Fruit fly (Drosophila melanogaster) whole organism, embryonic: ENCODE results near the gene CG8300.

Source experiments
- Aef1 ChIP-seq: fragments of 200-800 bp; sonication (Bioruptor generic); IDR thresholded peaks from 3 replicates; pipeline ENCODE4 v1.3.6; 2022; ENCODE audit warnings: missing biosample characterization, missing genetic modification characterization
- BEAF-32 ChIP-seq: fragments of 200-800 bp; sonication (Bioruptor generic); optimal IDR thresholded peaks from 3 replicates; lab custom pipeline; 2017; ENCODE audit warnings: missing biosample characterization, missing genetic modification characterization, mild to moderate bottlenecking, moderate library complexity, missing genetic modification reagents
- CG10267 ChIP-seq: fragments of 200-800 bp; sonication (Bioruptor generic); optimal IDR thresholded peaks from 2 replicates; lab custom pipeline; 2018; ENCODE audit warnings: missing biosample characterization, mild to moderate bottlenecking, missing genetic modification characterization, moderate library complexity
- CG11560 ChIP-seq: fragments of 200-800 bp; sonication (Bioruptor generic); IDR thresholded peaks from 3 replicates; pipeline ENCODE4 v1.3.6; 2022; ENCODE audit warnings: missing biosample characterization, missing genetic modification characterization
- CG11696 ChIP-seq: fragments of 200-800 bp; sonication (Bioruptor generic); IDR thresholded peaks from 2 replicates; pipeline ENCODE4 v1.3.6; 2022; ENCODE audit warnings: missing biosample characterization, missing genetic modification characterization
- CG15479 ChIP-seq: fragments of 200-800 bp; sonication (Bioruptor generic); optimal IDR thresholded peaks from 3 replicates; lab custom pipeline; 2019; ENCODE audit warnings: missing biosample characterization, mild to moderate bottlenecking, missing genetic modification characterization, moderate library complexity
- CG15601 ChIP-seq: fragments of 200-800 bp; sonication (Bioruptor generic); optimal IDR thresholded peaks from 3 replicates; lab custom pipeline; 2019; ENCODE audit warnings: missing biosample characterization, mild to moderate bottlenecking, missing genetic modification characterization, moderate library complexity
- CG17361 ChIP-seq: fragments of 200-800 bp; sonication (Bioruptor generic); IDR thresholded peaks from 3 replicates; pipeline ENCODE4 v1.3.6; 2022; ENCODE audit warnings: missing biosample characterization, missing genetic modification characterization
- CG17829 ChIP-seq: fragments of 200-800 bp; optimal IDR thresholded peaks from 2 replicates; lab custom pipeline; 2019; ENCODE audit warnings: missing biosample characterization, mild to moderate bottlenecking, missing genetic modification characterization, moderate library complexity
- CG17912 ChIP-seq: fragments of 200-800 bp; sonication (Bioruptor generic); optimal IDR thresholded peaks from 2 replicates; lab custom pipeline; 2018; ENCODE audit warnings: missing biosample characterization, mild to moderate bottlenecking, missing genetic modification characterization
- CG18476 ChIP-seq: fragments of 200-800 bp; sonication (Bioruptor generic); optimal IDR thresholded peaks from 2 replicates; lab custom pipeline; 2016; ENCODE audit warnings: missing biosample characterization, mild to moderate bottlenecking, missing genetic modification characterization
- CG30403 ChIP-seq: fragments of 200-800 bp; sonication (Bioruptor generic); optimal IDR thresholded peaks from 3 replicates; lab custom pipeline; 2016; ENCODE audit warnings: missing biosample characterization, missing genetic modification characterization
- CG31441 ChIP-seq: fragments of 200-800 bp; sonication (Bioruptor generic); IDR thresholded peaks from 2 replicates; pipeline ENCODE4 v1.3.6; 2022; ENCODE audit warnings: missing biosample characterization, missing genetic modification characterization
- CG3726 ChIP-seq: fragments of 200-800 bp; sonication (Bioruptor generic); IDR thresholded peaks from 3 replicates; pipeline ENCODE4, ENCODE4 v1.3.6; 2022; ENCODE audit warnings: missing biosample characterization, missing genetic modification characterization
- CG7372 ChIP-seq: fragments of 200-800 bp; sonication (Bioruptor generic); IDR thresholded peaks from 2 replicates; pipeline ENCODE4 v1.3.6; 2022; ENCODE audit warnings: missing biosample characterization, missing genetic modification characterization
- CG9817 ChIP-seq: fragments of 200-800 bp; sonication (Bioruptor generic); optimal IDR thresholded peaks from 2 replicates; lab custom pipeline; 2018; ENCODE audit warnings: missing biosample characterization, mild to moderate bottlenecking, missing genetic modification characterization, moderate library complexity
- Deaf1 ChIP-seq: fragments of 200-800 bp; optimal IDR thresholded peaks from 3 replicates; lab custom pipeline; 2019; ENCODE audit warnings: missing biosample characterization, mild to moderate bottlenecking, missing genetic modification characterization, moderate library complexity
- Ets65A ChIP-seq: fragments of 200-800 bp; sonication (Bioruptor generic); peaks from one replicate; lab custom pipeline; 2016; ENCODE audit warnings: missing biosample characterization, missing genetic modification characterization
- Hmr ChIP-seq: fragments of 200-800 bp; sonication (Bioruptor generic); optimal IDR thresholded peaks from 3 replicates; lab custom pipeline; 2017; ENCODE audit warnings: mild to moderate bottlenecking, missing biosample characterization, missing genetic modification reagents, missing genetic modification characterization
- Myb ChIP-seq: fragments of 200-800 bp; sonication (Bioruptor generic); optimal IDR thresholded peaks from 2 replicates; lab custom pipeline; 2016; ENCODE audit warnings: missing biosample characterization, missing genetic modification characterization
- PHDP ChIP-seq: fragments of 200-800 bp; sonication (Bioruptor generic); optimal IDR thresholded peaks from 3 replicates; lab custom pipeline; 2018; ENCODE audit warnings: missing biosample characterization, mild to moderate bottlenecking, missing genetic modification characterization, moderate library complexity
- Pdp1 ChIP-seq, 2 experiments: fragments of 200-800 bp; sonication (Bioruptor generic); optimal IDR thresholded peaks; 3 replicates each; lab custom pipeline; 2016; ENCODE audit warnings: missing biosample characterization in 2 of 2, missing genetic modification characterization in 2 of 2, mild to moderate bottlenecking in 1 of 2, moderate library complexity in 1 of 2
- Sox100B ChIP-seq: fragments of 200-800 bp; sonication (Bioruptor generic); optimal IDR thresholded peaks from 3 replicates; lab custom pipeline; 2018; ENCODE audit warnings: missing biosample characterization, mild to moderate bottlenecking, missing genetic modification characterization
- Xrp1 ChIP-seq: fragments of 200-800 bp; sonication (Bioruptor generic); IDR thresholded peaks from 2 replicates; pipeline ENCODE4 v1.3.6; 2022; ENCODE audit warnings: missing biosample characterization, missing genetic modification characterization
- ab ChIP-seq: fragments of 200-800 bp; sonication (Bioruptor generic); optimal IDR thresholded peaks from 2 replicates; lab custom pipeline; 2016; ENCODE audit warnings: missing biosample characterization, missing genetic modification characterization
- croc ChIP-seq: fragments of 200-800 bp; sonication (Bioruptor generic); conservative IDR thresholded peaks from 3 replicates; pipeline ENCODE4 v1.3.6; 2022; ENCODE audit warnings: missing biosample characterization, missing genetic modification characterization
- crp ChIP-seq, 2 experiments: fragments of 200-800 bp; sonication (Bioruptor generic); optimal IDR thresholded peaks; 2 replicates in 1 of 2; 3 replicates in 1 of 2; lab custom pipeline; 2017; ENCODE audit warnings: missing biosample characterization in 2 of 2, missing genetic modification characterization in 2 of 2, mild to moderate bottlenecking in 1 of 2, moderate library complexity in 1 of 2
- dmrt11E ChIP-seq: fragments of 200-800 bp; sonication (Bioruptor generic); optimal IDR thresholded peaks from 3 replicates; lab custom pipeline; 2018; ENCODE audit warnings: missing biosample characterization, mild to moderate bottlenecking, missing genetic modification characterization, moderate library complexity
- esg ChIP-seq: fragments of 200-800 bp; sonication (Bioruptor generic); conservative IDR thresholded peaks from 2 replicates; pipeline ENCODE4 v1.3.6; 2022; ENCODE audit warnings: missing biosample characterization, missing genetic modification characterization
- fd102C ChIP-seq: fragments of 200-800 bp; sonication (Bioruptor generic); optimal IDR thresholded peaks from 2 replicates; lab custom pipeline; 2018; ENCODE audit warnings: missing biosample characterization, mild to moderate bottlenecking, missing genetic modification characterization, moderate library complexity
- fd96Cb ChIP-seq: fragments of 200-800 bp; sonication (Bioruptor generic); optimal IDR thresholded peaks from 2 replicates; lab custom pipeline; 2018; ENCODE audit warnings: missing biosample characterization, mild to moderate bottlenecking, missing genetic modification characterization, moderate library complexity
- gcm2 ChIP-seq: fragments of 200-800 bp; sonication (Bioruptor generic); optimal IDR thresholded peaks from 2 replicates; lab custom pipeline; 2016; ENCODE audit warnings: missing biosample characterization, missing genetic modification characterization
- gt ChIP-seq: fragments of 200-800 bp; sonication (Bioruptor generic); IDR thresholded peaks from 2 replicates; pipeline ENCODE4 v1.3.6; 2022; ENCODE audit warnings: missing biosample characterization, missing genetic modification characterization
- kah ChIP-seq: fragments of 200-800 bp; sonication (Bioruptor generic); optimal IDR thresholded peaks from 2 replicates; lab custom pipeline; 2018; ENCODE audit warnings: missing biosample characterization, mild to moderate bottlenecking, missing genetic modification characterization
- psq ChIP-seq: fragments of 200-800 bp; sonication (Bioruptor generic); optimal IDR thresholded peaks from 2 replicates; lab custom pipeline; 2017; ENCODE audit warnings: missing biosample characterization, missing genetic modification characterization
- pum ChIP-seq: fragments of 200-800 bp; sonication (Bioruptor generic); optimal IDR thresholded peaks from 2 replicates; lab custom pipeline; 2016; ENCODE audit warnings: missing biosample characterization, missing genetic modification characterization
- ro ChIP-seq: fragments of 200-800 bp; sonication (Bioruptor generic); IDR thresholded peaks from 2 replicates; pipeline ENCODE4 v1.3.6; 2022; ENCODE audit warnings: missing biosample characterization, missing genetic modification characterization
- sens ChIP-seq: fragments of 200-800 bp; sonication (Bioruptor generic); peaks from one replicate; lab custom pipeline; 2016; ENCODE audit warnings: missing biosample characterization, missing genetic modification characterization
- sqz ChIP-seq: fragments of 200-800 bp; sonication (Bioruptor generic); optimal IDR thresholded peaks from 3 replicates; lab custom pipeline; 2018; ENCODE audit warnings: missing biosample characterization, mild to moderate bottlenecking, missing genetic modification characterization
- stwl ChIP-seq: fragments of 200-800 bp; sonication (Bioruptor generic); optimal IDR thresholded peaks from 3 replicates; lab custom pipeline; 2018; ENCODE audit warnings: missing biosample characterization, mild to moderate bottlenecking, missing genetic modification characterization, moderate library complexity
- tap ChIP-seq: fragments of 200-800 bp; optimal IDR thresholded peaks from 3 replicates; lab custom pipeline; 2019; ENCODE audit warnings: missing biosample characterization, mild to moderate bottlenecking, missing genetic modification characterization, moderate library complexity
- tin ChIP-seq: fragments of 200-800 bp; sonication (Bioruptor generic); optimal IDR thresholded peaks from 3 replicates; lab custom pipeline; 2016; ENCODE audit warnings: missing biosample characterization, missing genetic modification characterization
- tll ChIP-seq, 2 experiments: fragments of 200-800 bp in 1 of 2; fragments of >200 bp in 1 of 2; sonication (Bioruptor generic) in 1 of 2; optimal IDR thresholded peaks; 2 replicates each; lab custom pipeline; 2017 to 2019; ENCODE audit warnings: missing biosample characterization in 2 of 2, missing genetic modification characterization in 2 of 2, mild to moderate bottlenecking in 1 of 2, moderate library complexity in 1 of 2
- tup ChIP-seq: fragments of 200-800 bp; sonication (Bioruptor generic); optimal IDR thresholded peaks from 2 replicates; lab custom pipeline; 2016; ENCODE audit warnings: missing biosample characterization, mild to moderate bottlenecking, missing genetic modification characterization, moderate library complexity
- zen ChIP-seq: fragments of 200-800 bp; sonication (Bioruptor generic); optimal IDR thresholded peaks from 3 replicates; lab custom pipeline; 2018; ENCODE audit warnings: missing biosample characterization, mild to moderate bottlenecking, missing genetic modification characterization, moderate library complexity

The CG8300 gene

dm6 chrX:7104400-7105068 lies at the start of gene CG8300, which contains the start of gene CG4617 (continued):
- no peak for TF ChIP-seq croc (GFP tag; lab: Robert Waterston, UW)
- TF ChIP-seq stwl (tag; lab: Kevin White, UChicago), result peak; percentile 24
- peak; percentile 24 for TF ChIP-seq CG30403 (GFP tag; lab: Kevin White, UChicago)
- peak; percentile 30 for TF ChIP-seq tin (GFP tag; lab: Kevin White, UChicago)
- TF ChIP-seq Myb (GFP tag; lab: Kevin White, UChicago), result peak; percentile 37
- TF ChIP-seq crp (GFP tag; optimal IDR thresholded peaks at IDR 0.05; lab: Kevin White, UChicago), result peak in 1 of 2 experiments; percentile 75
- 0 out of 2 replicates have a peak, but pooled peaks have one; percentile 37 for TF ChIP-seq Xrp1
- TF ChIP-seq Ets65A (GFP tag; lab: Kevin White, UChicago), result peak; percentile 41
- no peak for TF ChIP-seq ro (GFP tag; lab: Robert Waterston, UW)
- TF ChIP-seq PHDP (tag; lab: Kevin White, UChicago), result peak; percentile 25
- TF ChIP-seq fd96Cb (tag; lab: Kevin White, UChicago), result no peak
- no peak for TF ChIP-seq pum (GFP tag; lab: Kevin White, UChicago)
- peak; percentile 26 for TF ChIP-seq CG17829 (tag; lab: Kevin White, UChicago)
- no peak for TF ChIP-seq psq (GFP tag; lab: Kevin White, UChicago)
- no peak for TF ChIP-seq esg (GFP tag; lab: Robert Waterston, UW)
- TF ChIP-seq CG9817 (tag; lab: Kevin White, UChicago), result peak; percentile 43
- no peak for TF ChIP-seq gt (GFP tag; lab: Robert Waterston, UW)
- no peak for TF ChIP-seq tup (GFP tag; lab: Kevin White, UChicago)
- TF ChIP-seq CG11560, result no peak
- TF ChIP-seq sqz (GFP tag; lab: Kevin White, UChicago), result peak; percentile 69
- 0 out of 3 replicates have a peak, but pooled peaks have one; percentile 29 for TF ChIP-seq Aef1 (GFP tag; lab: Robert Waterston, UW)
- peak; percentile 32 for TF ChIP-seq BEAF-32 (GFP tag; lab: Kevin White, UChicago)
- no peak for TF ChIP-seq CG7372
- peak; percentile 64; the same call in 2 of the 3 replicates for TF ChIP-seq CG17361
- no peak for TF ChIP-seq CG17912
- peak; percentile 49 for TF ChIP-seq sens (GFP tag; lab: Kevin White, UChicago)
- peak; percentile 11 for TF ChIP-seq CG15601
- TF ChIP-seq dmrt11E (tag; lab: Kevin White, UChicago), result peak; percentile 34
- TF ChIP-seq Hmr (GFP tag; lab: Kevin White, UChicago), result peak; percentile 15
- peak; percentile 43 for TF ChIP-seq CG10267 (tag; lab: Kevin White, UChicago)

- TF ChIP-seq CG15479 (GFP tag; lab: Kevin White, UChicago) (peak; percentile 61), Sox100B (GFP tag; lab: Kevin White, UChicago) (no peak), CG31441 (GFP tag; lab: Robert Waterston, UW) (no peak), CG11696 (GFP tag; lab: Robert Waterston, UW) (no peak), Deaf1 (tag; lab: Kevin White, UChicago) (no peak), Pdp1 (GFP tag; optimal IDR thresholded peaks at IDR 0.05; lab: Kevin White, UChicago) (no peak), tap (tag; lab: Kevin White, UChicago) (no peak), fd102C (no peak), zen (tag; lab: Kevin White, UChicago) (peak; percentile 96), gcm2 (no peak), kah (GFP tag; lab: Kevin White, UChicago) (no peak), ab (no peak), CG18476 (no peak), CG3726 (GFP tag; lab: Robert Waterston, UW) (no peak), tll (GFP tag; optimal IDR thresholded peaks at IDR 0.05; lab: Kevin White, UChicago) (peak in 1 of 2 experiments; percentile 77), esg (GFP tag; lab: Robert Waterston, UW) (no peak)
These were observed 45.7 kb upstream of the CG8300 start for dm6 chrX:7058973-7059372.
